Fruit fly (Drosophila melanogaster) whole organism, embryonic: ENCODE results near the gene xmas.

Source experiments
- Bgb ChIP-seq: fragments of 200-800 bp; sonication (Bioruptor generic); IDR thresholded peaks from 2 replicates; pipeline ENCODE4 v1.3.6; 2022; ENCODE audit warnings: missing biosample characterization, missing genetic modification characterization; ENCODE audit not compliant: partially characterized antibody
- BtbVII ChIP-seq: fragments of 200-800 bp; sonication (Bioruptor generic); optimal IDR thresholded peaks from 3 replicates; lab custom pipeline; 2017; ENCODE audit warnings: missing biosample characterization, mild to moderate bottlenecking, missing genetic modification characterization
- CG11504 ChIP-seq: fragments of 200-800 bp; sonication (Bioruptor generic); optimal IDR thresholded peaks from 3 replicates; lab custom pipeline; 2019; ENCODE audit warnings: missing biosample characterization, mild to moderate bottlenecking, missing genetic modification characterization, moderate library complexity
- CG11695 ChIP-seq: fragments of 200-800 bp; sonication (Bioruptor generic); IDR thresholded peaks from 3 replicates; pipeline ENCODE4 v1.3.6; 2022; ENCODE audit warnings: missing biosample characterization, missing genetic modification characterization
- CG14860 ChIP-seq: fragments of 200-800 bp; sonication (Bioruptor generic); IDR thresholded peaks from 3 replicates; pipeline ENCODE4 v1.3.6; 2022; ENCODE audit warnings: missing biosample characterization, missing genetic modification characterization; ENCODE audit not compliant: partially characterized antibody
- CG18476 ChIP-seq: fragments of 200-800 bp; sonication (Bioruptor generic); optimal IDR thresholded peaks from 2 replicates; lab custom pipeline; 2016; ENCODE audit warnings: missing biosample characterization, mild to moderate bottlenecking, missing genetic modification characterization
- CG2120 ChIP-seq: fragments of 200-800 bp; sonication (Bioruptor generic); optimal IDR thresholded peaks from 3 replicates; lab custom pipeline; 2016; ENCODE audit warnings: missing biosample characterization, missing genetic modification characterization
- CG2875 ChIP-seq: fragments of 200-800 bp; sonication (Bioruptor generic); optimal IDR thresholded peaks from 2 replicates; lab custom pipeline; 2017; ENCODE audit warnings: missing biosample characterization, mild to moderate bottlenecking, missing genetic modification characterization, missing genetic modification reagents
- CG2889 ChIP-seq: fragments of 200-800 bp; sonication (Bioruptor generic); IDR thresholded peaks from 3 replicates; pipeline ENCODE4 v1.3.6; 2022; ENCODE audit warnings: missing biosample characterization, missing genetic modification characterization
- CG3407 ChIP-seq: fragments of 200-800 bp; sonication (Bioruptor generic); optimal IDR thresholded peaks from 2 replicates; lab custom pipeline; 2018; ENCODE audit warnings: missing biosample characterization, mild to moderate bottlenecking, missing genetic modification characterization
- CG4854 ChIP-seq: fragments of 200-800 bp; sonication (Bioruptor generic); optimal IDR thresholded peaks from 2 replicates; lab custom pipeline; 2016; ENCODE audit warnings: missing biosample characterization, missing genetic modification characterization, inconsistent platforms
- CG6689 ChIP-seq: fragments of 200-800 bp; sonication (Bioruptor generic); IDR thresholded peaks from 2 replicates; pipeline ENCODE4 v1.3.6; 2022; ENCODE audit warnings: missing biosample characterization, missing genetic modification characterization
- CG6765 ChIP-seq: fragments of 200-800 bp; sonication (Bioruptor generic); optimal IDR thresholded peaks from 3 replicates; lab custom pipeline; 2017; ENCODE audit warnings: missing biosample characterization, mild to moderate bottlenecking, missing genetic modification characterization
- CG6854 ChIP-seq: fragments of 200-800 bp; sonication (Bioruptor generic); optimal IDR thresholded peaks from 3 replicates; lab custom pipeline; 2017; ENCODE audit warnings: missing biosample characterization, mild to moderate bottlenecking, missing genetic modification characterization
- CG7271 ChIP-seq: fragments of 200-800 bp; sonication (Bioruptor generic); optimal IDR thresholded peaks from 2 replicates; lab custom pipeline; 2018; ENCODE audit warnings: missing biosample characterization, mild to moderate bottlenecking, missing genetic modification characterization, moderate library complexity
- CG7372 ChIP-seq: fragments of 200-800 bp; sonication (Bioruptor generic); IDR thresholded peaks from 2 replicates; pipeline ENCODE4 v1.3.6; 2022; ENCODE audit warnings: missing biosample characterization, missing genetic modification characterization
- CG7928 ChIP-seq: fragments of 200-800 bp; sonication (Bioruptor generic); optimal IDR thresholded peaks from 2 replicates; lab custom pipeline; 2017; ENCODE audit warnings: missing biosample characterization, mild to moderate bottlenecking, missing genetic modification characterization
- CG7963 ChIP-seq: fragments of 200-800 bp; sonication (Bioruptor generic); IDR thresholded peaks from 3 replicates; pipeline ENCODE4 v1.3.6; 2022; ENCODE audit warnings: missing biosample characterization, missing genetic modification characterization; ENCODE audit not compliant: partially characterized antibody
- CG7987 ChIP-seq: fragments of 200-800 bp; sonication (Bioruptor generic); optimal IDR thresholded peaks from 2 replicates; lab custom pipeline; 2018; ENCODE audit warnings: missing biosample characterization, mild to moderate bottlenecking, missing genetic modification characterization, moderate library complexity
- CG8290 ChIP-seq, 3 experiments: fragments of 200-800 bp; sonication (Bioruptor generic); optimal IDR thresholded peaks; 2 replicates each; lab custom pipeline; 2016 to 2019; ENCODE audit warnings: missing biosample characterization in 3 of 3, missing genetic modification characterization in 3 of 3, mild to moderate bottlenecking in 2 of 3, moderate library complexity in 1 of 3
- CG8478 ChIP-seq: fragments of >200 bp; optimal IDR thresholded peaks from 2 replicates; lab custom pipeline; 2018
- CkIIα-i1 ChIP-seq: fragments of 200-800 bp; sonication (Bioruptor generic); IDR thresholded peaks from 2 replicates; pipeline ENCODE4 v1.3.6; 2022; ENCODE audit warnings: missing biosample characterization, missing genetic modification characterization
- Dll ChIP-seq: fragments of 200-800 bp; sonication (Bioruptor generic); IDR thresholded peaks from 4 replicates; pipeline ENCODE4 v1.3.6; 2022; ENCODE audit warnings: missing biosample characterization, missing genetic modification characterization; ENCODE audit not compliant: partially characterized antibody
- Doc2 ChIP-seq: fragments of 200-800 bp; sonication (Bioruptor generic); IDR thresholded peaks from 2 replicates; pipeline ENCODE4 v1.3.6; 2022; ENCODE audit warnings: missing biosample characterization, missing genetic modification characterization
- HLH4C ChIP-seq: fragments of 200-800 bp; sonication (Bioruptor generic); IDR thresholded peaks from 3 replicates; pipeline ENCODE4 v1.3.6; 2022; ENCODE audit warnings: missing biosample characterization, missing genetic modification characterization; ENCODE audit not compliant: partially characterized antibody
- Hand ChIP-seq: fragments of 200-800 bp; sonication (Bioruptor generic); optimal IDR thresholded peaks from 2 replicates; lab custom pipeline; 2017; ENCODE audit warnings: mild to moderate bottlenecking, missing biosample characterization, missing genetic modification reagents, missing genetic modification characterization
- HmgD ChIP-seq: fragments of 200-800 bp; sonication (Bioruptor generic); optimal IDR thresholded peaks from 3 replicates; lab custom pipeline; 2016; ENCODE audit warnings: missing biosample characterization, missing genetic modification characterization
- MESR4 ChIP-seq: fragments of 200-800 bp; sonication (Bioruptor generic); optimal IDR thresholded peaks from 2 replicates; lab custom pipeline; 2018; ENCODE audit warnings: missing biosample characterization, mild to moderate bottlenecking, missing genetic modification characterization, moderate library complexity
- Oli ChIP-seq: fragments of 200-800 bp; sonication (Bioruptor generic); optimal IDR thresholded peaks from 2 replicates; lab custom pipeline; 2018; ENCODE audit warnings: missing biosample characterization, mild to moderate bottlenecking, missing genetic modification characterization, moderate library complexity
- Opbp ChIP-seq: fragments of 200-800 bp; sonication (Bioruptor generic); IDR thresholded peaks from 3 replicates; pipeline ENCODE4 v1.3.6; 2022; ENCODE audit warnings: missing biosample characterization, missing genetic modification characterization; ENCODE audit not compliant: partially characterized antibody
- Optix ChIP-seq: fragments of 200-800 bp; sonication (Bioruptor generic); IDR thresholded peaks from 3 replicates; pipeline ENCODE4 v1.3.6; 2022; ENCODE audit warnings: missing biosample characterization, missing genetic modification characterization
- az2 ChIP-seq: fragments of 200-800 bp; sonication (Bioruptor generic); optimal IDR thresholded peaks from 3 replicates; lab custom pipeline; 2016; ENCODE audit warnings: missing biosample characterization, missing genetic modification characterization
- caup ChIP-seq: fragments of 200-800 bp; sonication (Bioruptor generic); optimal IDR thresholded peaks from 3 replicates; lab custom pipeline; 2017; ENCODE audit warnings: missing biosample characterization, mild to moderate bottlenecking, missing genetic modification characterization, moderate library complexity; ENCODE audit not compliant: severe bottlenecking
- dpn ChIP-seq, 2 experiments: fragments of 200-800 bp; sonication (Bioruptor generic); optimal IDR thresholded peaks; 3 replicates each; lab custom pipeline; 2016; ENCODE audit warnings: missing biosample characterization in 2 of 2, missing genetic modification characterization in 2 of 2
- emc ChIP-seq: fragments of 200-800 bp; sonication (Bioruptor generic); optimal IDR thresholded peaks from 2 replicates; lab custom pipeline; 2016; ENCODE audit warnings: missing biosample characterization, missing genetic modification characterization
- fru ChIP-seq: fragments of >200 bp; optimal IDR thresholded peaks from 2 replicates; lab custom pipeline; 2017
- gsb-n ChIP-seq: fragments of 200-800 bp; sonication (Bioruptor generic); optimal IDR thresholded peaks from 3 replicates; lab custom pipeline; 2018; ENCODE audit warnings: missing biosample characterization, mild to moderate bottlenecking, missing genetic modification characterization
- hbn ChIP-seq: fragments of 200-800 bp; sonication (Bioruptor generic); IDR thresholded peaks from 2 replicates; pipeline ENCODE4 v1.3.6; 2022; ENCODE audit warnings: missing biosample characterization, missing genetic modification characterization; ENCODE audit not compliant: partially characterized antibody
- inv ChIP-seq: fragments of 200-800 bp; sonication (Bioruptor generic); IDR thresholded peaks from 2 replicates; pipeline ENCODE4 v1.3.6; 2022; ENCODE audit warnings: missing biosample characterization, missing genetic modification characterization; ENCODE audit not compliant: partially characterized antibody
- jigr1 ChIP-seq: fragments of 200-800 bp; sonication (Bioruptor generic); IDR thresholded peaks from 3 replicates; pipeline ENCODE4 v1.3.6; 2022; ENCODE audit warnings: missing biosample characterization, missing genetic modification characterization
- knrl ChIP-seq: fragments of 200-800 bp; sonication (Bioruptor generic); IDR thresholded peaks from 3 replicates; pipeline ENCODE4 v1.3.6; 2022; ENCODE audit warnings: missing biosample characterization, missing genetic modification characterization; ENCODE audit not compliant: partially characterized antibody
- lbe ChIP-seq: fragments of 200-800 bp; sonication (Bioruptor generic); optimal IDR thresholded peaks from 2 replicates; lab custom pipeline; 2016; ENCODE audit warnings: missing biosample characterization, mild to moderate bottlenecking, missing genetic modification characterization
- luna ChIP-seq: fragments of 200-800 bp; sonication (Bioruptor generic); optimal IDR thresholded peaks from 2 replicates; lab custom pipeline; 2016; ENCODE audit warnings: missing biosample characterization, missing genetic modification characterization
- nau ChIP-seq: fragments of 200-800 bp; sonication (Bioruptor generic); optimal IDR thresholded peaks from 3 replicates; lab custom pipeline; 2017; ENCODE audit warnings: missing biosample characterization, mild to moderate bottlenecking, missing genetic modification characterization, missing genetic modification reagents
- slou ChIP-seq: fragments of 200-800 bp; sonication (Bioruptor generic); optimal IDR thresholded peaks from 3 replicates; lab custom pipeline; 2016; ENCODE audit warnings: missing biosample characterization, missing genetic modification characterization
- sr ChIP-seq: fragments of 200-800 bp; sonication (Bioruptor generic); IDR thresholded peaks from 3 replicates; pipeline ENCODE4 v1.3.6; 2022; ENCODE audit warnings: missing biosample characterization, missing genetic modification characterization
- toy ChIP-seq: fragments of 200-800 bp; sonication (Bioruptor generic); IDR thresholded peaks from 2 replicates; pipeline ENCODE4 v1.3.6; 2022; ENCODE audit warnings: missing biosample characterization, missing genetic modification characterization
- zfh1 ChIP-seq: fragments of 200-800 bp; sonication (Bioruptor generic); IDR thresholded peaks from 3 replicates; pipeline ENCODE4 v1.3.6; 2022; ENCODE audit warnings: missing biosample characterization, missing genetic modification characterization

The xmas gene

dm6 chrX:17125017-17125821 is 33.9 kb downstream of the xmas start (continued):
- TF ChIP-seq CG11695 (GFP tag; lab: Robert Waterston, UW) = peak; percentile 83
- TF ChIP-seq CG6765 (GFP tag; lab: Kevin White, UChicago) = peak; percentile 67
- peak; percentile 49 for TF ChIP-seq CG18476 (GFP tag; lab: Kevin White, UChicago)
- TF ChIP-seq lbe (GFP tag; lab: Kevin White, UChicago) = no peak
- peak; percentile 18 for TF ChIP-seq nau
- TF ChIP-seq CG6854 (GFP tag; lab: Kevin White, UChicago) = peak; percentile 71
- TF ChIP-seq luna (GFP tag; lab: Kevin White, UChicago) = no peak
- no peak for TF ChIP-seq sr (GFP tag; lab: Robert Waterston, UW)
- TF ChIP-seq slou (GFP tag; lab: Kevin White, UChicago) = no peak
- TF ChIP-seq CG8478 = no peak
- TF ChIP-seq inv (GFP tag; lab: Robert Waterston, UW) = peak; percentile 81
- TF ChIP-seq CG4854 (GFP tag; lab: Kevin White, UChicago) = no peak
- TF ChIP-seq HLH4C (GFP tag; lab: Robert Waterston, UW) = peak; percentile 85
- peak; percentile 3 for TF ChIP-seq CG7928
- TF ChIP-seq CG7963 (GFP tag; lab: Robert Waterston, UW) = peak; percentile 65
- TF ChIP-seq dpn (GFP tag; optimal IDR thresholded peaks at IDR 0.05; lab: Kevin White, UChicago) = peak in 1 of 2 experiments; percentile 15
- peak; percentile 87; the same call in 2 of the 3 replicates for TF ChIP-seq knrl (GFP tag; lab: Robert Waterston, UW)
- TF ChIP-seq CG2120 = peak; percentile 73
- no peak for TF ChIP-seq CG2875
- peak; percentile 55 for TF ChIP-seq Oli (tag; lab: Kevin White, UChicago)
- TF ChIP-seq CG2889 (GFP tag; lab: Robert Waterston, UW) = peak; percentile 69; the same call in 2 of the 3 replicates
- peak; percentile 58 for TF ChIP-seq Hand (GFP tag; lab: Kevin White, UChicago)
- no peak for TF ChIP-seq HmgD (GFP tag; lab: Kevin White, UChicago)
- no peak for TF ChIP-seq MESR4 (GFP tag; lab: Kevin White, UChicago)
- peak; percentile 35; the same call in 1 of the 3 replicates for TF ChIP-seq Optix (GFP tag; lab: Robert Waterston, UW)
- TF ChIP-seq Doc2 = no peak
- TF ChIP-seq CG7987 (GFP tag; lab: Kevin White, UChicago) = no peak
- no peak for TF ChIP-seq CG7271 (tag; lab: Kevin White, UChicago)
- no peak for TF ChIP-seq jigr1 (GFP tag; lab: Robert Waterston, UW)
- no peak for TF ChIP-seq emc (GFP tag; lab: Kevin White, UChicago)
- TF ChIP-seq Opbp (GFP tag; lab: Robert Waterston, UW) = peak; percentile 87
- TF ChIP-seq zfh1 (GFP tag; lab: Robert Waterston, UW) = peak; percentile 65; the same call in 2 of the 3 replicates
- TF ChIP-seq CG7372 (GFP tag; lab: Robert Waterston, UW) = peak; percentile 71
- peak; percentile 86 for TF ChIP-seq BtbVII (GFP tag; lab: Kevin White, UChicago)
- TF ChIP-seq hbn (GFP tag; lab: Robert Waterston, UW) = peak; percentile 93
- TF ChIP-seq toy (GFP tag; lab: Robert Waterston, UW) = 0 out of 2 replicates have a peak, but pooled peaks have one; percentile 10
- TF ChIP-seq Bgb (GFP tag; lab: Robert Waterston, UW) = peak; percentile 86
- peak; percentile 78 for TF ChIP-seq CG11504 (tag; lab: Kevin White, UChicago)
- TF ChIP-seq caup (GFP tag; lab: Kevin White, UChicago) = peak; percentile 60
- TF ChIP-seq fru (lab: Kevin White, UChicago) = no peak
- TF ChIP-seq CG3407 (GFP tag; lab: Kevin White, UChicago) = no peak
- peak; percentile 98 for TF ChIP-seq Dll (GFP tag; lab: Robert Waterston, UW)
- peak; percentile 13 for TF ChIP-seq gsb-n (tag; lab: Kevin White, UChicago)
- TF ChIP-seq CG14860 (GFP tag; lab: Robert Waterston, UW) = peak; percentile 87
- peak; percentile 32 for TF ChIP-seq az2 (GFP tag; lab: Kevin White, UChicago)
- TF ChIP-seq CkIIα-i1 = no peak
- no peak for TF ChIP-seq CG8290 (GFP tag; optimal IDR thresholded peaks at IDR 0.05; lab: Kevin White, UChicago)
- peak in 1 of 2 experiments; percentile 37 for TF ChIP-seq CG8290 (tag; optimal IDR thresholded peaks at IDR 0.05; lab: Kevin White, UChicago)
- TF ChIP-seq CG6689 (GFP tag; lab: Robert Waterston, UW) = peak; percentile 68
